Fruit fly (Drosophila melanogaster) whole organism, embryonic: ENCODE data around the gene CG5104.

Experiments
- Bteb2 ChIP-seq: fragments of 200-800 bp; sonication (Bioruptor generic); optimal IDR thresholded peaks from 2 replicates; lab custom pipeline; 2016; ENCODE audit warnings: missing biosample characterization, missing genetic modification characterization
- CG10366 ChIP-seq: fragments of 200-800 bp; sonication (Bioruptor generic); IDR thresholded peaks from 2 replicates; pipeline ENCODE4 v1.3.6; 2022; ENCODE audit warnings: missing biosample characterization, missing genetic modification characterization
- CG10979 ChIP-seq: fragments of 200-800 bp; sonication (Bioruptor generic); optimal IDR thresholded peaks from 2 replicates; lab custom pipeline; 2018; ENCODE audit warnings: missing biosample characterization, mild to moderate bottlenecking, missing genetic modification characterization, moderate library complexity
- CG11247 ChIP-seq: fragments of 200-800 bp; sonication (Bioruptor generic); IDR thresholded peaks from 2 replicates; pipeline ENCODE4 v1.3.6; 2022; ENCODE audit warnings: missing biosample characterization, missing genetic modification characterization
- CG12155 ChIP-seq: fragments of 200-800 bp; sonication (Bioruptor generic); optimal IDR thresholded peaks from 3 replicates; lab custom pipeline; 2016; ENCODE audit warnings: missing biosample characterization, missing genetic modification characterization
- CG12236 ChIP-seq: fragments of 200-800 bp; sonication (Bioruptor generic); optimal IDR thresholded peaks from 2 replicates; lab custom pipeline; 2016; ENCODE audit warnings: missing biosample characterization, missing genetic modification characterization
- CG12659 ChIP-seq: fragments of 200-800 bp; sonication (Bioruptor generic); optimal IDR thresholded peaks from 3 replicates; lab custom pipeline; 2017; ENCODE audit warnings: mild to moderate bottlenecking, missing biosample characterization, missing genetic modification reagents, missing genetic modification characterization
- CG13424 ChIP-seq: fragments of 200-800 bp; sonication (Bioruptor generic); optimal IDR thresholded peaks from 2 replicates; lab custom pipeline; 2019; ENCODE audit warnings: missing biosample characterization, mild to moderate bottlenecking, missing genetic modification characterization, moderate library complexity
- CG13775 ChIP-seq: fragments of 200-800 bp; sonication (Bioruptor generic); optimal IDR thresholded peaks from 3 replicates; lab custom pipeline; 2017; ENCODE audit warnings: missing biosample characterization, mild to moderate bottlenecking, missing genetic modification characterization
- CG15479 ChIP-seq: fragments of 200-800 bp; sonication (Bioruptor generic); optimal IDR thresholded peaks from 3 replicates; lab custom pipeline; 2019; ENCODE audit warnings: missing biosample characterization, mild to moderate bottlenecking, missing genetic modification characterization, moderate library complexity
- CG1603 ChIP-seq: fragments of 200-800 bp; sonication (Bioruptor generic); optimal IDR thresholded peaks from 2 replicates; lab custom pipeline; 2019; ENCODE audit warnings: missing biosample characterization, mild to moderate bottlenecking, missing genetic modification characterization, moderate library complexity
- CG17328 ChIP-seq: fragments of 200-800 bp; sonication (Bioruptor generic); IDR thresholded peaks from 2 replicates; pipeline ENCODE4 v1.3.6; 2022; ENCODE audit warnings: missing biosample characterization, missing genetic modification characterization
- CG17568 ChIP-seq: fragments of 200-800 bp; sonication (Bioruptor generic); optimal IDR thresholded peaks from 2 replicates; lab custom pipeline; 2018; ENCODE audit warnings: missing biosample characterization, mild to moderate bottlenecking, missing genetic modification characterization, moderate library complexity
- CG2202 ChIP-seq: fragments of 200-800 bp; sonication (Bioruptor generic); optimal IDR thresholded peaks from 2 replicates; lab custom pipeline; 2018; ENCODE audit warnings: missing biosample characterization, mild to moderate bottlenecking, missing genetic modification characterization
- CG31388 ChIP-seq: fragments of 200-800 bp; sonication (Bioruptor generic); optimal IDR thresholded peaks from 2 replicates; lab custom pipeline; 2016; ENCODE audit warnings: missing biosample characterization, missing genetic modification characterization
- CG32532 ChIP-seq: fragments of 200-800 bp; sonication (Bioruptor generic); IDR thresholded peaks from 2 replicates; pipeline ENCODE4 v1.3.6; 2022; ENCODE audit warnings: missing biosample characterization, missing genetic modification characterization
- CG33213 ChIP-seq: fragments of 200-800 bp; sonication (Bioruptor generic); optimal IDR thresholded peaks from 3 replicates; lab custom pipeline; 2016; ENCODE audit warnings: missing biosample characterization, missing genetic modification characterization
- CG3838 ChIP-seq: fragments of 200-800 bp; sonication (Bioruptor generic); optimal IDR thresholded peaks from 3 replicates; lab custom pipeline; 2016; ENCODE audit warnings: missing biosample characterization, missing genetic modification characterization
- CG3995 ChIP-seq: fragments of 200-800 bp; sonication (Bioruptor generic); optimal IDR thresholded peaks from 3 replicates; lab custom pipeline; 2016; ENCODE audit warnings: missing biosample characterization, missing genetic modification characterization
- CG4328 ChIP-seq: fragments of 200-800 bp; sonication (Bioruptor generic); optimal IDR thresholded peaks from 3 replicates; lab custom pipeline; 2017; ENCODE audit warnings: missing biosample characterization, missing genetic modification reagents, missing genetic modification characterization
- CG6683 ChIP-seq: fragments of 200-800 bp; sonication (Bioruptor generic); optimal IDR thresholded peaks from 2 replicates; lab custom pipeline; 2017; ENCODE audit warnings: missing biosample characterization, mild to moderate bottlenecking, missing genetic modification characterization, missing genetic modification reagents
- CG7357 ChIP-seq: fragments of 200-800 bp; sonication (Bioruptor generic); IDR thresholded peaks from 3 replicates; pipeline ENCODE4 v1.3.6; 2022; ENCODE audit warnings: missing biosample characterization, missing genetic modification characterization
- CG7556 ChIP-seq: fragments of 200-800 bp; sonication (Bioruptor generic); optimal IDR thresholded peaks from 2 replicates; lab custom pipeline; 2017; ENCODE audit warnings: missing biosample characterization, mild to moderate bottlenecking, missing genetic modification characterization
- CG9215 ChIP-seq: fragments of 200-800 bp; sonication (Bioruptor generic); IDR thresholded peaks from 2 replicates; pipeline ENCODE4 v1.3.6; 2022; ENCODE audit warnings: missing biosample characterization, missing genetic modification characterization
- CG9932 ChIP-seq: fragments of 200-800 bp; sonication (Bioruptor generic); IDR thresholded peaks from 2 replicates; pipeline ENCODE4 v1.3.6; 2022; ENCODE audit warnings: missing biosample characterization, missing genetic modification characterization
- CrebB ChIP-seq: fragments of 200-800 bp; sonication (Bioruptor generic); optimal IDR thresholded peaks from 3 replicates; lab custom pipeline; 2018; ENCODE audit warnings: missing biosample characterization, mild to moderate bottlenecking, missing genetic modification characterization
- Dbx ChIP-seq: fragments of 200-800 bp; sonication (Bioruptor generic); IDR thresholded peaks from 3 replicates; pipeline ENCODE4 v1.3.6; 2022; ENCODE audit warnings: missing biosample characterization, missing genetic modification characterization
- Dip2 ChIP-seq: fragments of 200-800 bp; sonication (Bioruptor generic); IDR thresholded peaks from 2 replicates; pipeline ENCODE4 v1.3.6; 2022; ENCODE audit warnings: missing biosample characterization, missing genetic modification characterization
- Ets65A ChIP-seq: fragments of 200-800 bp; sonication (Bioruptor generic); peaks from one replicate; lab custom pipeline; 2016; ENCODE audit warnings: missing biosample characterization, missing genetic modification characterization
- GATAe ChIP-seq: fragments of 200-800 bp; sonication (Bioruptor generic); conservative IDR thresholded peaks from 2 replicates; pipeline ENCODE4 v1.3.6; 2022; ENCODE audit warnings: missing biosample characterization, missing genetic modification characterization
- Gug ChIP-seq: fragments of 200-800 bp; sonication (Bioruptor generic); IDR thresholded peaks from 4 replicates; pipeline ENCODE4 v1.3.6; 2022; ENCODE audit warnings: missing biosample characterization, missing genetic modification characterization
- HmgD ChIP-seq: fragments of 200-800 bp; sonication (Bioruptor generic); optimal IDR thresholded peaks from 3 replicates; lab custom pipeline; 2016; ENCODE audit warnings: missing biosample characterization, missing genetic modification characterization
- Lim3 ChIP-seq: fragments of 200-800 bp; sonication (Bioruptor generic); IDR thresholded peaks from 2 replicates; pipeline ENCODE4 v1.3.6; 2022; ENCODE audit warnings: missing biosample characterization, missing genetic modification characterization
- NC2β ChIP-seq: fragments of 200-800 bp; sonication (Bioruptor generic); optimal IDR thresholded peaks from 2 replicates; lab custom pipeline; 2016; ENCODE audit warnings: missing biosample characterization, missing genetic modification characterization
- Nf-YA ChIP-seq: fragments of 200-800 bp; sonication (Bioruptor generic); IDR thresholded peaks from 2 replicates; pipeline ENCODE4 v1.3.6; 2022; ENCODE audit warnings: missing biosample characterization, missing genetic modification characterization
- Oli ChIP-seq: fragments of 200-800 bp; sonication (Bioruptor generic); optimal IDR thresholded peaks from 2 replicates; lab custom pipeline; 2018; ENCODE audit warnings: missing biosample characterization, mild to moderate bottlenecking, missing genetic modification characterization, moderate library complexity
- Sin3A ChIP-seq: fragments of >200 bp; optimal IDR thresholded peaks from 2 replicates; lab custom pipeline; 2018
- Tbp ChIP-seq: fragments of >200 bp; optimal IDR thresholded peaks from 2 replicates; lab custom pipeline; 2018; ENCODE audit warnings: missing biosample characterization, missing genetic modification characterization
- ab ChIP-seq: fragments of 200-800 bp; sonication (Bioruptor generic); optimal IDR thresholded peaks from 2 replicates; lab custom pipeline; 2016; ENCODE audit warnings: missing biosample characterization, missing genetic modification characterization
- chn ChIP-seq: fragments of 200-800 bp; sonication (Bioruptor generic); optimal IDR thresholded peaks from 2 replicates; lab custom pipeline; 2016; ENCODE audit warnings: missing biosample characterization, missing genetic modification characterization
- ewg ChIP-seq: fragments of 200-800 bp; sonication (Bioruptor generic); optimal IDR thresholded peaks from 3 replicates; lab custom pipeline; 2017; ENCODE audit warnings: mild to moderate bottlenecking, missing biosample characterization, missing genetic modification reagents, missing genetic modification characterization
- fru ChIP-seq: fragments of >200 bp; optimal IDR thresholded peaks from 2 replicates; lab custom pipeline; 2017
- gfzf ChIP-seq: fragments of 200-800 bp; sonication (Bioruptor generic); optimal IDR thresholded peaks from 2 replicates; lab custom pipeline; 2016; ENCODE audit warnings: missing biosample characterization, mild to moderate bottlenecking, missing genetic modification characterization, moderate library complexity
- hbn ChIP-seq: fragments of 200-800 bp; sonication (Bioruptor generic); IDR thresholded peaks from 2 replicates; pipeline ENCODE4 v1.3.6; 2022; ENCODE audit warnings: missing biosample characterization, missing genetic modification characterization; ENCODE audit not compliant: partially characterized antibody
- pfk ChIP-seq: fragments of 200-800 bp; sonication (Bioruptor generic); optimal IDR thresholded peaks from 2 replicates; lab custom pipeline; 2018; ENCODE audit warnings: missing biosample characterization, mild to moderate bottlenecking, missing genetic modification characterization, moderate library complexity
- pros ChIP-seq: fragments of 200-800 bp; sonication (Bioruptor generic); optimal IDR thresholded peaks from 3 replicates; lab custom pipeline; 2019; ENCODE audit warnings: missing biosample characterization, mild to moderate bottlenecking, missing genetic modification characterization, moderate library complexity
- scrt ChIP-seq: fragments of 200-800 bp; sonication (Bioruptor generic); optimal IDR thresholded peaks from 2 replicates; lab custom pipeline; 2018; ENCODE audit warnings: missing biosample characterization, mild to moderate bottlenecking, missing genetic modification characterization, moderate library complexity
- sens-2 ChIP-seq: fragments of 200-800 bp; sonication (Bioruptor generic); IDR thresholded peaks from 2 replicates; pipeline ENCODE4 v1.3.6; 2022; ENCODE audit warnings: missing biosample characterization, missing genetic modification characterization
- vnd ChIP-seq: fragments of 200-800 bp; sonication (Bioruptor generic); IDR thresholded peaks from 3 replicates; pipeline ENCODE4 v1.3.6; 2022; ENCODE audit warnings: missing biosample characterization, missing genetic modification characterization; ENCODE audit not compliant: partially characterized antibody
- wek ChIP-seq: fragments of 200-800 bp; sonication (Bioruptor generic); optimal IDR thresholded peaks from 3 replicates; lab custom pipeline; 2018; ENCODE audit warnings: missing biosample characterization, mild to moderate bottlenecking, missing genetic modification characterization, moderate library complexity
- wor ChIP-seq: fragments of 200-800 bp; sonication (Bioruptor generic); IDR thresholded peaks from 2 replicates; pipeline ENCODE4 v1.3.6; 2022; ENCODE audit warnings: missing biosample characterization, missing genetic modification characterization
- zen2 ChIP-seq: fragments of 200-800 bp; sonication (Bioruptor generic); IDR thresholded peaks from 3 replicates; pipeline ENCODE4 v1.3.6; 2022; ENCODE audit warnings: missing biosample characterization, missing genetic modification characterization; ENCODE audit not compliant: partially characterized antibody

The CG5104 gene

DNA sequence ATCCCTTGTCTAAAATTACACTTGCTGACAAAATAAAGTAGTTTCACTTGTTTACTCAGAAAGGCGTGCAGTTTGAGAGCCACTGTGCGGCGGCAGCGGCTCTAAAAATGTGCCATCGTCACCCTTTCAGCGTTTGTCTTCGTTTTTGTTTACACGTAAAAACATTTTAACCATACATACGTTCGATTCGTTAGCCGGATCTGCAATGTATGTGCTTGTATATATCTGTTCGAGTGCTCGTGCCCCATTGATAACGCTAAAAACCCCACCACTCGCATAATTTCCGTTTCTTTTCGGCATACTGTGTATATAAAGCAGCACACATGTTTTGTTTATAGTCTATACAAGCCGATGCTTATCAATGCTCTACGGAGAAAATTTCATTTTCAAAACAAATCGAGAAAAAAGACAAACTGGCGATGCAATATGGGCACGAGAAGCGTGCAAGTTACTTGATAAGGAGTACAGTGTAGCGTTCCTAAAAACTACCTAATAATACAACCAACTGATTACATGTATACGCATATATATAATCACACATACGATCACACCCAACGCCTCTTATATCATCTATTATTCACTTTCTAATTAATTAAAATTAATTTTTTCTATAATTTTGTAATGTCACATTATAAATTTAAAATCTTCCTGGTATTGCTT is 4.2 kb upstream of the CG5104 start (continued):
- TF ChIP-seq hbn (GFP tag; lab: Robert Waterston, UW), result no peak
- TF ChIP-seq HmgD, result no peak
- TF ChIP-seq Sin3A, result no peak
- TF ChIP-seq CG11247 (GFP tag; lab: Robert Waterston, UW), result no peak
- no peak for TF ChIP-seq CG3995 (GFP tag; lab: Kevin White, UChicago)
- TF ChIP-seq fru (lab: Kevin White, UChicago), result no peak
- no peak for TF ChIP-seq pfk (GFP tag; lab: Kevin White, UChicago)
- no peak for TF ChIP-seq chn (GFP tag; lab: Kevin White, UChicago)
- no peak; the same call in 1 of the 2 replicates for TF ChIP-seq CG32532 (GFP tag; lab: Robert Waterston, UW)
- no peak for TF ChIP-seq CG13775 (GFP tag; lab: Kevin White, UChicago)
- TF ChIP-seq CG7357, result no peak
- TF ChIP-seq pros (GFP tag; lab: Kevin White, UChicago), result peak; percentile 49
- no peak for TF ChIP-seq CG3838 (GFP tag; lab: Kevin White, UChicago)
- no peak for TF ChIP-seq wek (GFP tag; lab: Kevin White, UChicago)
- no peak for TF ChIP-seq ab (GFP tag; lab: Kevin White, UChicago)
- peak; percentile 59 for TF ChIP-seq CG10979
- no peak for TF ChIP-seq Ets65A (GFP tag; lab: Kevin White, UChicago)
- no peak for TF ChIP-seq NC2β (GFP tag; lab: Kevin White, UChicago)
- no peak for TF ChIP-seq zen2 (GFP tag; lab: Robert Waterston, UW)
- TF ChIP-seq wor (GFP tag; lab: Robert Waterston, UW), result no peak
- peak; percentile 61 for TF ChIP-seq CG13424 (tag; lab: Kevin White, UChicago)
- no peak for TF ChIP-seq GATAe (GFP tag; lab: Robert Waterston, UW)
- peak; percentile 3 for TF ChIP-seq CG17568
- TF ChIP-seq CG4328 (GFP tag; lab: Kevin White, UChicago), result no peak
- no peak for TF ChIP-seq Gug (GFP tag; lab: Robert Waterston, UW)
- peak; percentile 62 for TF ChIP-seq Oli (tag; lab: Kevin White, UChicago)
- TF ChIP-seq Lim3 (GFP tag; lab: Robert Waterston, UW), result no peak
- TF ChIP-seq Nf-YA (GFP tag; lab: Robert Waterston, UW), result no peak
- TF ChIP-seq Tbp (GFP tag; lab: Kevin White, UChicago), result no peak
- TF ChIP-seq vnd (GFP tag; lab: Robert Waterston, UW), result no peak
- no peak for TF ChIP-seq scrt
- TF ChIP-seq gfzf (GFP tag; lab: Kevin White, UChicago), result no peak
- TF ChIP-seq CG2202 (tag; lab: Kevin White, UChicago), result peak; percentile 15
- TF ChIP-seq ewg, result no peak
- TF ChIP-seq CG12659, result peak; percentile 37
- TF ChIP-seq sens-2 (GFP tag; lab: Robert Waterston, UW), result no peak
- TF ChIP-seq CG9932 (GFP tag; lab: Robert Waterston, UW), result no peak
- peak; percentile 20 for TF ChIP-seq CG1603 (tag; lab: Kevin White, UChicago)
- TF ChIP-seq CG9215 (GFP tag; lab: Robert Waterston, UW), result no peak
- TF ChIP-seq CG12236 (GFP tag; lab: Kevin White, UChicago), result no peak
- TF ChIP-seq CG7556 (GFP tag; lab: Kevin White, UChicago), result peak; percentile 66
- no peak for TF ChIP-seq CG33213 (GFP tag; lab: Kevin White, UChicago)
- peak; percentile 39 for TF ChIP-seq CG12155
- no peak for TF ChIP-seq Bteb2 (GFP tag; lab: Kevin White, UChicago)
- no peak for TF ChIP-seq CG6683
- TF ChIP-seq CrebB (tag; lab: Kevin White, UChicago), result peak; percentile 36
- TF ChIP-seq CG15479 (GFP tag; lab: Kevin White, UChicago), result no peak
- TF ChIP-seq Dip2 (GFP tag; lab: Robert Waterston, UW), result no peak
- TF ChIP-seq Dbx (GFP tag; lab: Robert Waterston, UW), result no peak
- no peak for TF ChIP-seq CG31388
- TF ChIP-seq CG10366 (GFP tag; lab: Robert Waterston, UW), result peak; percentile 33
- TF ChIP-seq CG17328 (GFP tag; lab: Robert Waterston, UW), result peak; percentile 8; the same call in 1 of the 2 replicates
